Worm (Caenorhabditis elegans) whole organism, L2 larva: ENCODE data around the gene Y51A2D.21.

Experiments
- C34F6.9 ChIP-seq: fragments of 150-350 bp; optimal IDR thresholded peaks from 2 replicates; lab custom pipeline; 2014; ENCODE audit warnings: missing biosample characterization, missing genetic modification characterization
- Y55F3AM.14 ChIP-seq: fragments of 200-800 bp; sonication (Bioruptor generic); optimal IDR thresholded peaks from 2 replicates; lab custom pipeline; 2018; ENCODE audit warnings: mild to moderate bottlenecking, missing genetic modification characterization, missing compliant biosample characterization
- ZK546.5 ChIP-seq: sonication (generic microtip); optimal IDR thresholded peaks from 2 replicates; lab custom pipeline; 2017; ENCODE audit warnings: missing biosample characterization, missing genetic modification characterization
- alr-1 ChIP-seq: fragments of 150-350 bp; optimal IDR thresholded peaks from 2 replicates; lab custom pipeline; 2014; ENCODE audit warnings: missing biosample characterization, missing genetic modification characterization
- blmp-1 ChIP-seq: sonication (generic microtip); optimal IDR thresholded peaks from 2 replicates; lab custom pipeline; 2017; ENCODE audit warnings: missing genetic modification characterization, mild to moderate bottlenecking, missing compliant biosample characterization, antibody characterized with exemption, moderate library complexity; ENCODE audit not compliant: insufficient read depth
- ceh-16 ChIP-seq: fragments of 150-350 bp; optimal IDR thresholded peaks from 2 replicates; lab custom pipeline; 2014; ENCODE audit warnings: missing biosample characterization, missing genetic modification characterization
- ceh-82 ChIP-seq: fragments of 150-350 bp; optimal IDR thresholded peaks from 2 replicates; lab custom pipeline; 2014; ENCODE audit warnings: missing biosample characterization, missing genetic modification characterization
- crh-2 ChIP-seq: sonication (generic microtip); optimal IDR thresholded peaks from 2 replicates; lab custom pipeline; 2017; ENCODE audit warnings: missing biosample characterization, missing genetic modification characterization
- egl-27 ChIP-seq: sonication (generic microtip); optimal IDR thresholded peaks from 3 replicates; lab custom pipeline; 2017; ENCODE audit warnings: missing biosample characterization, missing genetic modification reagents, missing genetic modification characterization
- elt-1 ChIP-seq: fragments of 150-350 bp; optimal IDR thresholded peaks from 2 replicates; lab custom pipeline; 2014; ENCODE audit warnings: missing biosample characterization, missing genetic modification characterization
- elt-3 ChIP-seq: sonication (generic microtip); optimal IDR thresholded peaks from 2 replicates; lab custom pipeline; 2017; ENCODE audit warnings: missing biosample characterization, missing genetic modification characterization
- fos-1 ChIP-seq: fragments of 150-350 bp; optimal IDR thresholded peaks from 2 replicates; lab custom pipeline; 2014; ENCODE audit warnings: missing biosample characterization, missing genetic modification characterization
- gmeb-1 ChIP-seq: fragments of 150-350 bp; optimal IDR thresholded peaks from 2 replicates; lab custom pipeline; 2014; ENCODE audit warnings: missing biosample characterization, missing genetic modification characterization
- lin-11 ChIP-seq: fragments of 150-350 bp; sonication (generic microtip); optimal IDR thresholded peaks from 2 replicates; lab custom pipeline; 2014; ENCODE audit warnings: missing biosample characterization, missing genetic modification characterization, inconsistent platforms, mixed read lengths
- lin-13 ChIP-seq: fragments of 150-350 bp; optimal IDR thresholded peaks from 2 replicates; lab custom pipeline; 2014; ENCODE audit warnings: missing biosample characterization, missing genetic modification reagents, missing genetic modification characterization
- lin-39 ChIP-seq: fragments of 150-350 bp; optimal IDR thresholded peaks from 2 replicates; lab custom pipeline; 2014; ENCODE audit warnings: missing biosample characterization, missing genetic modification reagents, missing genetic modification characterization
- lsy-2 ChIP-seq, 2 experiments: fragments of 150-350 bp in 1 of 2; sonication (generic microtip) in 1 of 2; optimal IDR thresholded peaks; 2 replicates each; lab custom pipeline; 2014 to 2017; ENCODE audit warnings: missing biosample characterization in 2 of 2, missing genetic modification characterization in 2 of 2
- mab-5 ChIP-seq: fragments of 150-350 bp; optimal IDR thresholded peaks from 2 replicates; lab custom pipeline; 2014; ENCODE audit warnings: missing biosample characterization, missing genetic modification characterization
- mbf-1 ChIP-seq: sonication (generic microtip); optimal IDR thresholded peaks from 2 replicates; lab custom pipeline; 2017; ENCODE audit warnings: missing biosample characterization, missing genetic modification characterization
- mdl-1 ChIP-seq, 2 experiments: fragments of 150-350 bp in 1 of 2; sonication (generic microtip) in 1 of 2; optimal IDR thresholded peaks; 2 replicates each; lab custom pipeline; 2017; ENCODE audit warnings: missing biosample characterization in 2 of 2, missing genetic modification characterization in 2 of 2
- nhr-10 ChIP-seq: sonication (generic microtip); optimal IDR thresholded peaks from 2 replicates; lab custom pipeline; 2017; ENCODE audit warnings: missing biosample characterization, missing genetic modification characterization
- nhr-12 ChIP-seq: fragments of 150-350 bp; optimal IDR thresholded peaks from 2 replicates; lab custom pipeline; 2014; ENCODE audit warnings: missing biosample characterization, missing genetic modification characterization
- nhr-129 ChIP-seq: fragments of 150-350 bp; optimal IDR thresholded peaks from 2 replicates; lab custom pipeline; 2014; ENCODE audit warnings: missing biosample characterization, missing genetic modification characterization
- nhr-21 ChIP-seq: fragments of 150-350 bp; optimal IDR thresholded peaks from 2 replicates; lab custom pipeline; 2014; ENCODE audit warnings: missing biosample characterization, missing genetic modification characterization
- nhr-237 ChIP-seq: fragments of 150-350 bp; optimal IDR thresholded peaks from 2 replicates; lab custom pipeline; 2014; ENCODE audit warnings: missing biosample characterization, missing genetic modification characterization
- nhr-25 ChIP-seq: fragments of 150-350 bp; sonication (generic microtip); optimal IDR thresholded peaks from 3 replicates; lab custom pipeline; 2014; ENCODE audit warnings: missing biosample characterization, missing genetic modification characterization
- nhr-6 ChIP-seq: fragments of 150-350 bp; optimal IDR thresholded peaks from 2 replicates; lab custom pipeline; 2014; ENCODE audit warnings: missing biosample characterization, missing genetic modification characterization
- peb-1 ChIP-seq: fragments of 150-350 bp; optimal IDR thresholded peaks from 2 replicates; lab custom pipeline; 2014; ENCODE audit warnings: missing biosample characterization, missing genetic modification characterization
- sem-4 ChIP-seq: fragments of 150-350 bp; optimal IDR thresholded peaks from 2 replicates; lab custom pipeline; 2014; ENCODE audit warnings: missing biosample characterization, missing genetic modification reagents, missing genetic modification characterization
- sma-3 ChIP-seq: sonication (generic microtip); optimal IDR thresholded peaks from 2 replicates; lab custom pipeline; 2016; ENCODE audit warnings: missing genetic modification reagents, missing genetic modification characterization, missing compliant biosample characterization
- sma-9 ChIP-seq, 2 experiments: fragments of 150-350 bp in 1 of 2; sonication (generic microtip) in 1 of 2; optimal IDR thresholded peaks; 2 replicates each; lab custom pipeline; 2014 to 2016; ENCODE audit warnings: missing genetic modification characterization in 2 of 2, mild to moderate bottlenecking in 1 of 2, missing biosample characterization in 1 of 2, missing compliant biosample characterization in 1 of 2, missing genetic modification reagents in 1 of 2, moderate library complexity in 1 of 2
- snpc-4 ChIP-seq: fragments of 150-350 bp; optimal IDR thresholded peaks from 2 replicates; lab custom pipeline; 2014; ENCODE audit warnings: missing biosample characterization, missing genetic modification characterization
- unc-39 ChIP-seq: fragments of 150-350 bp; optimal IDR thresholded peaks from 2 replicates; lab custom pipeline; 2014; ENCODE audit warnings: missing biosample characterization, missing genetic modification characterization
- unc-55 ChIP-seq: fragments of 150-350 bp; sonication (generic microtip); optimal IDR thresholded peaks from 3 replicates; lab custom pipeline; 2014; ENCODE audit warnings: missing biosample characterization, missing genetic modification reagents, missing genetic modification characterization
- ztf-1 ChIP-seq: fragments of 200-800 bp; sonication (Bioruptor generic); conservative IDR thresholded peaks from 2 replicates; pipeline ENCODE4 v1.3.6; 2022; ENCODE audit warnings: missing genetic modification characterization, missing compliant biosample characterization
- ztf-4 ChIP-seq: fragments of 150-350 bp; optimal IDR thresholded peaks from 2 replicates; lab custom pipeline; 2014; ENCODE audit warnings: missing biosample characterization, missing genetic modification characterization

The Y51A2D.21 gene

ce11 chrV:18569445-18569844 lies 2.2 kb upstream of the Y51A2D.21 start:
- TF ChIP-seq lin-13 (GFP tag; lab: Kevin White, UChicago), result peak; percentile 9
- no peak for TF ChIP-seq ztf-1
- peak; percentile 77 for TF ChIP-seq nhr-25 (tag; lab: Kevin White, UChicago)
- no peak for TF ChIP-seq fos-1 (tag; lab: Kevin White, UChicago)
- peak; percentile 28 for TF ChIP-seq blmp-1
- TF ChIP-seq crh-2 (tag; lab: Kevin White, UChicago), result peak; percentile 2
- TF ChIP-seq gmeb-1, result no peak
- TF ChIP-seq nhr-129 (tag; lab: Kevin White, UChicago), result peak; percentile 9
- TF ChIP-seq ceh-82, result no peak
- TF ChIP-seq, all 48 proteins: peak for 5

ce11 chrV:18573199-18573598 lies 1.6 kb downstream of the Y51A2D.21 start:
- TF ChIP-seq nhr-25 (tag; lab: Kevin White, UChicago) (peak; percentile 63), mab-5 (tag; lab: Kevin White, UChicago) (no peak), lin-13 (GFP tag; lab: Kevin White, UChicago) (peak; percentile 54), nhr-6 (tag; lab: Kevin White, UChicago) (no peak), lsy-2 (tag; optimal IDR thresholded peaks at IDR 0.05; lab: Kevin White, UChicago) (peak; percentile 26 to 32), snpc-4 (no peak), Y55F3AM.14 (GFP tag; lab: Kevin White, UChicago) (peak; percentile 60), ztf-1 (0 out of 2 replicates have a peak, but pooled peaks have one; percentile 16), elt-3 (tag; lab: Kevin White, UChicago) (no peak)

ce11 chrV:18575084-18575483 lies 3.5 kb downstream of the Y51A2D.21 start:
- no peak for TF ChIP-seq unc-39 (tag; lab: Kevin White, UChicago)
- TF ChIP-seq elt-3 (tag; lab: Kevin White, UChicago), result no peak
- no peak for TF ChIP-seq egl-27 (tag; lab: Kevin White, UChicago)
- TF ChIP-seq mbf-1 (tag; lab: Kevin White, UChicago), result no peak
- TF ChIP-seq snpc-4, result no peak
- no peak for TF ChIP-seq lin-11
- TF ChIP-seq Y55F3AM.14 (GFP tag; lab: Kevin White, UChicago), result no peak

- TF ChIP-seq nhr-129 (tag; lab: Kevin White, UChicago) (no peak), unc-39 (tag; lab: Kevin White, UChicago) (no peak), peb-1 (tag; lab: Kevin White, UChicago) (no peak), snpc-4 (no peak), lin-11 (no peak), lsy-2 (tag; optimal IDR thresholded peaks at IDR 0.05; lab: Kevin White, UChicago) (no peak), egl-27 (tag; lab: Kevin White, UChicago) (no peak), lin-39 (tag; lab: Kevin White, UChicago) (no peak), fos-1 (tag; lab: Kevin White, UChicago) (no peak), mdl-1 (tag; optimal IDR thresholded peaks at IDR 0.05; lab: Kevin White, UChicago) (no peak), ZK546.5 (no peak), alr-1 (no peak), nhr-237 (tag; lab: Kevin White, UChicago) (no peak), sem-4 (tag; lab: Kevin White, UChicago) (no peak), nhr-12 (no peak), ztf-1 (no peak), nhr-21 (no peak), ceh-16 (no peak), sma-3 (no peak), unc-55 (no peak)
Observed at ce11 chrV:18576128-18576527, 4.5 kb downstream of the Y51A2D.21 start.

ce11 chrV:18577458-18578078 lies 5.9 kb downstream of the Y51A2D.21 start:
- TF ChIP-seq unc-39 (tag; lab: Kevin White, UChicago) (no peak), nhr-129 (tag; lab: Kevin White, UChicago) (peak; percentile 7), nhr-10 (no peak), ztf-4 (tag; lab: Kevin White, UChicago) (no peak), nhr-21 (peak; percentile 6), crh-2 (tag; lab: Kevin White, UChicago) (peak; percentile 61), elt-3 (tag; lab: Kevin White, UChicago) (no peak), sma-9 (GFP tag; optimal IDR thresholded peaks at IDR 0.05; lab: Kevin White, UChicago) (peak; percentile 74), sma-9 (tag; optimal IDR thresholded peaks at IDR 0.05; lab: Kevin White, UChicago) (no peak), elt-1 (no peak), C34F6.9 (tag; lab: Kevin White, UChicago) (no peak), mab-5 (tag; lab: Kevin White, UChicago) (no peak), mdl-1 (tag; optimal IDR thresholded peaks at IDR 0.05; lab: Kevin White, UChicago) (no peak), lsy-2 (tag; optimal IDR thresholded peaks at IDR 0.05; lab: Kevin White, UChicago) (no peak), fos-1 (tag; lab: Kevin White, UChicago) (peak; percentile 71), sma-3 (peak; percentile 16)
